Fruit fly (Drosophila melanogaster): ENCODE measurements around the gene Sxl.

dm6 chrX:7102013-7102520 is 4.2 kb upstream of the Sxl start, which contains the start of gene CG4615:
- no peak for TF ChIP-seq ovo (GFP tag; optimal IDR thresholded peaks at IDR 0.05)
- no peak for TF ChIP-seq cic (GFP tag; optimal IDR thresholded peaks at IDR 0.05)

All from whole organism, adult.